Worm (Caenorhabditis elegans) whole organism, L4/young adult: ENCODE data around the gene F35H10.10.

Source experiments
- dao-5 ChIP-seq: sonication (generic microtip); optimal IDR thresholded peaks from 2 replicates; lab custom pipeline; 2016; ENCODE audit warnings: missing genotype, missing genetic modification characterization, moderate library complexity, missing compliant biosample characterization
- him-1 ChIP-seq: sonication (generic microtip); optimal IDR thresholded peaks from 2 replicates; lab custom pipeline; 2016; ENCODE audit warnings: missing genotype, missing genetic modification reagents, missing genetic modification characterization, missing compliant biosample characterization

- TF ChIP-seq dao-5 (tag; lab: Kevin White, UChicago) (no peak), him-1 (tag; lab: Kevin White, UChicago) (no peak)
Measured at ce11 chrIV:8333554-8333953, 20.8 kb upstream of the F35H10.10 start.
